Worm (Caenorhabditis elegans): Measurements from ENCODE around the gene ptr-4.

- TF ChIP-seq him-1 (tag; optimal IDR thresholded peaks at IDR 0.05) (no peak), dao-5 (tag; optimal IDR thresholded peaks at IDR 0.05) (no peak)
These were observed 16.0 kb upstream of the ptr-4 start for ce11 chrX:6081793-6082192.

Measured in whole organism, L4/young adult.